Fruit fly (Drosophila melanogaster) whole organism, embryonic: ENCODE measurements around the gene sgll.

ENCODE experiments used
- Aef1 ChIP-seq: fragments of 200-800 bp; sonication (Bioruptor generic); IDR thresholded peaks from 3 replicates; pipeline ENCODE4 v1.3.6; 2022; ENCODE audit warnings: missing biosample characterization, missing genetic modification characterization
- B-H2 ChIP-seq: fragments of 200-800 bp; sonication (Bioruptor generic); optimal IDR thresholded peaks from 2 replicates; lab custom pipeline; 2018; ENCODE audit warnings: missing biosample characterization, mild to moderate bottlenecking, missing genetic modification characterization
- CG10462 ChIP-seq: fragments of 200-800 bp; sonication (Bioruptor generic); optimal IDR thresholded peaks from 2 replicates; lab custom pipeline; 2016; ENCODE audit warnings: missing biosample characterization, missing genetic modification characterization
- CG11560 ChIP-seq: fragments of 200-800 bp; sonication (Bioruptor generic); IDR thresholded peaks from 3 replicates; pipeline ENCODE4 v1.3.6; 2022; ENCODE audit warnings: missing biosample characterization, missing genetic modification characterization
- CG13424 ChIP-seq: fragments of 200-800 bp; sonication (Bioruptor generic); optimal IDR thresholded peaks from 2 replicates; lab custom pipeline; 2019; ENCODE audit warnings: missing biosample characterization, mild to moderate bottlenecking, missing genetic modification characterization, moderate library complexity
- CG13624 ChIP-seq: fragments of 200-800 bp; sonication (Bioruptor generic); optimal IDR thresholded peaks from 2 replicates; lab custom pipeline; 2016; ENCODE audit warnings: missing biosample characterization, missing genetic modification characterization
- CG15011 ChIP-seq: fragments of 200-800 bp; sonication (Bioruptor generic); optimal IDR thresholded peaks from 3 replicates; lab custom pipeline; 2018; ENCODE audit warnings: missing biosample characterization, mild to moderate bottlenecking, missing genetic modification characterization
- CG16779 ChIP-seq: fragments of 200-800 bp; sonication (Bioruptor generic); IDR thresholded peaks from 2 replicates; pipeline ENCODE4 v1.3.6; 2022; ENCODE audit warnings: missing biosample characterization, missing genetic modification characterization
- CG17359 ChIP-seq: fragments of 200-800 bp; sonication (Bioruptor generic); optimal IDR thresholded peaks from 3 replicates; lab custom pipeline; 2018; ENCODE audit warnings: missing biosample characterization, mild to moderate bottlenecking, missing genetic modification characterization, moderate library complexity
- CG17568 ChIP-seq: fragments of 200-800 bp; sonication (Bioruptor generic); optimal IDR thresholded peaks from 2 replicates; lab custom pipeline; 2018; ENCODE audit warnings: missing biosample characterization, mild to moderate bottlenecking, missing genetic modification characterization, moderate library complexity
- CG18599 ChIP-seq: fragments of 200-800 bp; sonication (Bioruptor generic); optimal IDR thresholded peaks from 3 replicates; lab custom pipeline; 2017; ENCODE audit warnings: missing biosample characterization, missing genetic modification characterization, mild to moderate bottlenecking, moderate library complexity, missing genetic modification reagents
- CG2120 ChIP-seq: fragments of 200-800 bp; sonication (Bioruptor generic); optimal IDR thresholded peaks from 3 replicates; lab custom pipeline; 2016; ENCODE audit warnings: missing biosample characterization, missing genetic modification characterization
- CG2678 ChIP-seq: fragments of 200-800 bp; sonication (Bioruptor generic); optimal IDR thresholded peaks from 3 replicates; lab custom pipeline; 2019; ENCODE audit warnings: missing biosample characterization, mild to moderate bottlenecking, missing genetic modification characterization, moderate library complexity
- CG42726 ChIP-seq: fragments of 200-800 bp; sonication (Bioruptor generic); IDR thresholded peaks from 2 replicates; pipeline ENCODE4 v1.3.6; 2022; ENCODE audit warnings: missing biosample characterization, missing genetic modification characterization; ENCODE audit not compliant: partially characterized antibody
- CG6175 ChIP-seq: fragments of 200-800 bp; sonication (Bioruptor generic); IDR thresholded peaks from 3 replicates; pipeline ENCODE4 v1.3.6; 2022; ENCODE audit warnings: missing biosample characterization, missing genetic modification characterization
- CG7745 ChIP-seq: fragments of 200-800 bp; sonication (Bioruptor generic); optimal IDR thresholded peaks from 2 replicates; lab custom pipeline; 2018; ENCODE audit warnings: missing biosample characterization, mild to moderate bottlenecking, missing genetic modification characterization, moderate library complexity
- CG9215 ChIP-seq: fragments of 200-800 bp; sonication (Bioruptor generic); IDR thresholded peaks from 2 replicates; pipeline ENCODE4 v1.3.6; 2022; ENCODE audit warnings: missing biosample characterization, missing genetic modification characterization
- CG9817 ChIP-seq: fragments of 200-800 bp; sonication (Bioruptor generic); optimal IDR thresholded peaks from 2 replicates; lab custom pipeline; 2018; ENCODE audit warnings: missing biosample characterization, mild to moderate bottlenecking, missing genetic modification characterization, moderate library complexity
- CG9932 ChIP-seq: fragments of 200-800 bp; sonication (Bioruptor generic); IDR thresholded peaks from 2 replicates; pipeline ENCODE4 v1.3.6; 2022; ENCODE audit warnings: missing biosample characterization, missing genetic modification characterization
- D19B ChIP-seq: fragments of 200-800 bp; sonication (Bioruptor generic); optimal IDR thresholded peaks from 2 replicates; lab custom pipeline; 2017; ENCODE audit warnings: missing biosample characterization, mild to moderate bottlenecking, missing genetic modification characterization
- Dek ChIP-seq: fragments of 200-800 bp; sonication (Bioruptor generic); optimal IDR thresholded peaks from 3 replicates; lab custom pipeline; 2019; ENCODE audit warnings: missing biosample characterization, mild to moderate bottlenecking, missing genetic modification characterization, moderate library complexity
- Drgx ChIP-seq: fragments of 200-800 bp; sonication (Bioruptor generic); IDR thresholded peaks from 2 replicates; pipeline ENCODE4 v1.3.6; 2022; ENCODE audit warnings: missing biosample characterization, missing genetic modification characterization
- ERR ChIP-seq: fragments of 200-800 bp; sonication (Bioruptor generic); optimal IDR thresholded peaks from 2 replicates; lab custom pipeline; 2016; ENCODE audit warnings: missing biosample characterization, missing genetic modification characterization
- H2.0 ChIP-seq: fragments of 200-800 bp; sonication (Bioruptor generic); IDR thresholded peaks from 2 replicates; pipeline ENCODE4 v1.3.6; 2022; ENCODE audit warnings: missing biosample characterization, missing genetic modification characterization
- HLH3B ChIP-seq: fragments of 200-800 bp; sonication (Bioruptor generic); IDR thresholded peaks from 2 replicates; pipeline ENCODE4 v1.3.6; 2022; ENCODE audit warnings: missing biosample characterization, missing genetic modification characterization
- HmgZ ChIP-seq: fragments of 200-800 bp; sonication (Bioruptor generic); optimal IDR thresholded peaks from 2 replicates; lab custom pipeline; 2018; ENCODE audit warnings: missing biosample characterization, mild to moderate bottlenecking, missing genetic modification characterization
- Hmr ChIP-seq: fragments of 200-800 bp; sonication (Bioruptor generic); optimal IDR thresholded peaks from 3 replicates; lab custom pipeline; 2017; ENCODE audit warnings: mild to moderate bottlenecking, missing biosample characterization, missing genetic modification reagents, missing genetic modification characterization
- Hsf ChIP-seq: fragments of 200-800 bp; sonication (Bioruptor generic); optimal IDR thresholded peaks from 3 replicates; lab custom pipeline; 2016; ENCODE audit warnings: missing biosample characterization, missing genetic modification characterization
- MBD-R2 ChIP-seq: fragments of 200-800 bp; sonication (Bioruptor generic); IDR thresholded peaks from 2 replicates; pipeline ENCODE4 v1.3.6; 2022; ENCODE audit warnings: missing biosample characterization, missing genetic modification characterization
- Nf-YC ChIP-seq: fragments of 200-800 bp; optimal IDR thresholded peaks from 3 replicates; lab custom pipeline; 2019; ENCODE audit warnings: missing biosample characterization, mild to moderate bottlenecking, missing genetic modification characterization, moderate library complexity
- Ptx1 ChIP-seq: fragments of 200-800 bp; sonication (Bioruptor generic); IDR thresholded peaks from 2 replicates; pipeline ENCODE4 v1.3.6; 2022; ENCODE audit warnings: missing biosample characterization, missing genetic modification characterization
- Ravus ChIP-seq: fragments of 200-800 bp; sonication (Bioruptor generic); IDR thresholded peaks from 2 replicates; pipeline ENCODE4 v1.3.6; 2022; ENCODE audit warnings: missing biosample characterization, missing genetic modification characterization
- Sox102F ChIP-seq: fragments of 200-800 bp; sonication (Bioruptor generic); optimal IDR thresholded peaks from 2 replicates; lab custom pipeline; 2018; ENCODE audit warnings: missing biosample characterization, mild to moderate bottlenecking, missing genetic modification characterization, moderate library complexity
- bcd ChIP-seq: fragments of 200-800 bp; sonication (Bioruptor generic); optimal IDR thresholded peaks from 2 replicates; lab custom pipeline; 2017; ENCODE audit warnings: missing biosample characterization, mild to moderate bottlenecking, missing genetic modification characterization
- bowl ChIP-seq: fragments of 200-800 bp; sonication (Bioruptor generic); IDR thresholded peaks from 2 replicates; pipeline ENCODE4 v1.3.6; 2022; ENCODE audit warnings: missing biosample characterization, missing genetic modification characterization
- chm ChIP-seq: fragments of 200-800 bp; sonication (Bioruptor generic); IDR thresholded peaks from 2 replicates; pipeline ENCODE4 v1.3.6; 2022; ENCODE audit warnings: missing biosample characterization, missing genetic modification characterization
- ewg ChIP-seq: fragments of 200-800 bp; sonication (Bioruptor generic); optimal IDR thresholded peaks from 3 replicates; lab custom pipeline; 2017; ENCODE audit warnings: mild to moderate bottlenecking, missing biosample characterization, missing genetic modification reagents, missing genetic modification characterization
- fd64A ChIP-seq: fragments of 200-800 bp; sonication (Bioruptor generic); optimal IDR thresholded peaks from 3 replicates; lab custom pipeline; 2018; ENCODE audit warnings: missing biosample characterization, mild to moderate bottlenecking, missing genetic modification characterization
- gem ChIP-seq: fragments of 200-800 bp; sonication (Bioruptor generic); optimal IDR thresholded peaks from 2 replicates; lab custom pipeline; 2019; ENCODE audit warnings: missing biosample characterization, mild to moderate bottlenecking, missing genetic modification characterization, moderate library complexity
- gro ChIP-seq: fragments of 200-800 bp; sonication (Bioruptor generic); optimal IDR thresholded peaks from 2 replicates; lab custom pipeline; 2016; ENCODE audit warnings: missing biosample characterization, missing genetic modification characterization
- gt ChIP-seq: fragments of 200-800 bp; sonication (Bioruptor generic); IDR thresholded peaks from 2 replicates; pipeline ENCODE4 v1.3.6; 2022; ENCODE audit warnings: missing biosample characterization, missing genetic modification characterization
- peb ChIP-seq: fragments of 200-800 bp; sonication (Bioruptor generic); IDR thresholded peaks from 2 replicates; pipeline ENCODE4 v1.3.6; 2022; ENCODE audit warnings: missing biosample characterization, missing genetic modification characterization
- row ChIP-seq: fragments of 200-800 bp; sonication (Bioruptor generic); IDR thresholded peaks from 3 replicates; pipeline ENCODE4 v1.3.6; 2022; ENCODE audit warnings: missing biosample characterization, missing genetic modification characterization
- scrt ChIP-seq: fragments of 200-800 bp; sonication (Bioruptor generic); optimal IDR thresholded peaks from 2 replicates; lab custom pipeline; 2018; ENCODE audit warnings: missing biosample characterization, mild to moderate bottlenecking, missing genetic modification characterization, moderate library complexity
- sd ChIP-seq: fragments of 200-800 bp; sonication (Bioruptor generic); optimal IDR thresholded peaks from 3 replicates; lab custom pipeline; 2018; ENCODE audit warnings: missing biosample characterization, mild to moderate bottlenecking, missing genetic modification characterization, moderate library complexity
- sens ChIP-seq: fragments of 200-800 bp; sonication (Bioruptor generic); peaks from one replicate; lab custom pipeline; 2016; ENCODE audit warnings: missing biosample characterization, missing genetic modification characterization
- toy ChIP-seq: fragments of 200-800 bp; sonication (Bioruptor generic); IDR thresholded peaks from 2 replicates; pipeline ENCODE4 v1.3.6; 2022; ENCODE audit warnings: missing biosample characterization, missing genetic modification characterization
- zf30C ChIP-seq: fragments of 200-800 bp; sonication (Bioruptor generic); optimal IDR thresholded peaks from 3 replicates; lab custom pipeline; 2018; ENCODE audit warnings: missing biosample characterization, mild to moderate bottlenecking, missing genetic modification characterization
- zfh2 ChIP-seq: fragments of 200-800 bp; sonication (Bioruptor generic); optimal IDR thresholded peaks from 2 replicates; lab custom pipeline; 2016; ENCODE audit warnings: missing biosample characterization, missing genetic modification characterization

The sgll gene

dm6 chr3R:7813981-7814529, 3.7 kb downstream of the sgll start, which contains the start of gene CG34384 (continued):
- TF ChIP-seq sens (peak; percentile 88), peb (GFP tag; lab: Robert Waterston, UW) (no peak), CG15011 (GFP tag; lab: Kevin White, UChicago) (peak; percentile 64)

dm6 chr3R:7821559-7821958, 11.2 kb downstream of the sgll start:
- TF ChIP-seq bowl (no peak), sd (tag; lab: Kevin White, UChicago) (peak; percentile 13), CG18599 (GFP tag; lab: Kevin White, UChicago) (peak; percentile 84), CG16779 (no peak), Hsf (GFP tag; lab: Kevin White, UChicago) (peak; percentile 42), CG9215 (GFP tag; lab: Robert Waterston, UW) (peak; percentile 54; the same call in 1 of the 2 replicates), CG9932 (GFP tag; lab: Robert Waterston, UW) (peak; percentile 51; the same call in 1 of the 2 replicates), gem (tag; lab: Kevin White, UChicago) (peak; percentile 54), scrt (peak; percentile 39), ERR (GFP tag; lab: Kevin White, UChicago) (no peak), CG17568 (no peak), Drgx (GFP tag; lab: Robert Waterston, UW) (peak; percentile 32; the same call in 1 of the 2 replicates), B-H2 (GFP tag; lab: Kevin White, UChicago) (peak; percentile 17), CG9817 (tag; lab: Kevin White, UChicago) (peak; percentile 14), zfh2 (GFP tag; lab: Kevin White, UChicago) (peak; percentile 25), fd64A (GFP tag; lab: Kevin White, UChicago) (no peak), zf30C (GFP tag; lab: Kevin White, UChicago) (peak; percentile 33), Ptx1 (peak; percentile 45), CG2678 (tag; lab: Kevin White, UChicago) (peak; percentile 69), Aef1 (GFP tag; lab: Robert Waterston, UW) (peak; percentile 26; the same call in 1 of the 3 replicates), CG13424 (tag; lab: Kevin White, UChicago) (peak; percentile 50), H2.0 (peak; percentile 50; the same call in 1 of the 2 replicates), gt (GFP tag; lab: Robert Waterston, UW) (no peak), CG6175 (GFP tag; lab: Robert Waterston, UW) (0 out of 3 replicates have a peak, but pooled peaks have one; percentile 12), CG13624 (peak; percentile 40), CG2120 (GFP tag; lab: Kevin White, UChicago) (peak; percentile 84), HmgZ (peak; percentile 21), MBD-R2 (0 out of 2 replicates have a peak, but pooled peaks have one; percentile 27), Dek (tag; lab: Kevin White, UChicago) (peak; percentile 37), Ravus (GFP tag; lab: Robert Waterston, UW) (no peak), CG11560 (no peak), Hmr (GFP tag; lab: Kevin White, UChicago) (peak; percentile 80), bcd (GFP tag; lab: Kevin White, UChicago) (peak; percentile 40), HLH3B (GFP tag; lab: Robert Waterston, UW) (0 out of 2 replicates have a peak, but pooled peaks have one; percentile 17), CG7745 (tag; lab: Kevin White, UChicago) (no peak), D19B (GFP tag; lab: Kevin White, UChicago) (peak; percentile 20), Sox102F (GFP tag; lab: Kevin White, UChicago) (peak; percentile 27), ewg (GFP tag; lab: Kevin White, UChicago) (peak; percentile 37), chm (no peak), row (peak; percentile 74), gro (GFP tag; lab: Kevin White, UChicago) (peak; percentile 16), CG10462 (no peak), CG17359 (peak; percentile 36), toy (no peak), CG42726 (GFP tag; lab: Robert Waterston, UW) (no peak), Nf-YC (peak; percentile 39)
